Worm (Caenorhabditis elegans) whole organism, L4/young adult: ENCODE measurements around the gene Y51A2A.4.

Experiments
- W03F9.2 ChIP-seq: fragments of 150-350 bp; optimal IDR thresholded peaks from 2 replicates; lab custom pipeline; 2014; ENCODE audit warnings: missing biosample characterization, missing genetic modification characterization
- him-1 ChIP-seq: sonication (generic microtip); optimal IDR thresholded peaks from 2 replicates; lab custom pipeline; 2016; ENCODE audit warnings: missing genotype, missing genetic modification reagents, missing genetic modification characterization, missing compliant biosample characterization

ce11 chrV:18292295-18292694 is 1.6 kb downstream of the Y51A2A.4 start, which contains the start of gene Y51A2A.12:
- TF ChIP-seq him-1 (tag; lab: Kevin White, UChicago) = no peak
- no peak for TF ChIP-seq W03F9.2 (tag; lab: Kevin White, UChicago)
